Worm (Caenorhabditis elegans): ENCODE data around the gene clec-160.
A peak's percentile ranks its signal among the peaks of the same experiment; 100 is the strongest.

- TF ChIP-seq ceh-82 (tag; optimal IDR thresholded peaks at IDR 0.05) (no peak), elt-2 (tag; optimal IDR thresholded peaks at IDR 0.05) (no peak), egl-5 (tag; optimal IDR thresholded peaks at IDR 0.05) (peak; percentile 25), unc-62 (GFP tag; optimal IDR thresholded peaks at IDR 0.05) (no peak), fos-1 (tag; optimal IDR thresholded peaks at IDR 0.05) (no peak)
These were observed 46.9 kb downstream of the clec-160 start for ce11 chrIII:8228916-8229315.
